Worm (Caenorhabditis elegans) whole organism, L3 larva: ENCODE measurements around the gene R11G1.11.
A peak's percentile ranks its signal among the peaks of the same experiment; 100 is the strongest.

Experiments
- R02D3.7 ChIP-seq: fragments of 150-350 bp; optimal IDR thresholded peaks from 2 replicates; lab custom pipeline; 2014; ENCODE audit warnings: missing biosample characterization, missing genetic modification characterization
- ZK546.5 ChIP-seq: sonication (generic microtip); optimal IDR thresholded peaks from 2 replicates; lab custom pipeline; 2017; ENCODE audit warnings: missing biosample characterization, missing genetic modification characterization
- aly-2 ChIP-seq: fragments of 150-350 bp; optimal IDR thresholded peaks from 2 replicates; lab custom pipeline; 2014; ENCODE audit warnings: missing biosample characterization, missing genetic modification characterization
- ama-1 ChIP-seq: fragments of 150-350 bp; optimal IDR thresholded peaks from 2 replicates; lab custom pipeline; 2018
- ceh-28 ChIP-seq: fragments of 150-350 bp; optimal IDR thresholded peaks from 2 replicates; lab custom pipeline; 2014; ENCODE audit warnings: missing biosample characterization, missing genetic modification reagents, missing genetic modification characterization
- ceh-82 ChIP-seq: fragments of 150-350 bp; optimal IDR thresholded peaks from 2 replicates; lab custom pipeline; 2014; ENCODE audit warnings: missing biosample characterization, missing genetic modification characterization
- egl-27 ChIP-seq: sonication (generic microtip); optimal IDR thresholded peaks from 4 replicates; lab custom pipeline; 2017; ENCODE audit warnings: missing biosample characterization, missing genetic modification reagents, missing genetic modification characterization
- egl-5 ChIP-seq: fragments of 150-350 bp; optimal IDR thresholded peaks from 2 replicates; lab custom pipeline; 2017; ENCODE audit warnings: missing biosample characterization, missing genetic modification reagents, missing genetic modification characterization, inconsistent platforms
- elt-1 ChIP-seq: fragments of 150-350 bp; optimal IDR thresholded peaks from 2 replicates; lab custom pipeline; 2014; ENCODE audit warnings: missing biosample characterization, missing genetic modification characterization
- elt-3 ChIP-seq, 3 experiments: fragments of 150-350 bp in 1 of 3; sonication (generic microtip) in 2 of 3; optimal IDR thresholded peaks; 2 replicates in 2 of 3; 4 replicates in 1 of 3; lab custom pipeline; 2014 to 2017; ENCODE audit warnings: missing biosample characterization in 3 of 3, missing genetic modification characterization in 3 of 3
- eor-1 ChIP-seq, 2 experiments: fragments of 150-350 bp; optimal IDR thresholded peaks; 2 replicates each; lab custom pipeline; 2014 to 2018; ENCODE audit warnings: missing biosample characterization in 2 of 2, missing genetic modification characterization in 2 of 2
- fkh-10 ChIP-seq: sonication (generic microtip); optimal IDR thresholded peaks from 2 replicates; lab custom pipeline; 2017; ENCODE audit warnings: missing biosample characterization, missing genetic modification reagents, missing genetic modification characterization
- fkh-2 ChIP-seq: fragments of 150-350 bp; optimal IDR thresholded peaks from 2 replicates; lab custom pipeline; 2014; ENCODE audit warnings: missing biosample characterization, missing genetic modification reagents, missing genetic modification characterization
- fos-1 ChIP-seq: fragments of 150-350 bp; optimal IDR thresholded peaks from 2 replicates; lab custom pipeline; 2014; ENCODE audit warnings: missing biosample characterization, missing genetic modification characterization
- jun-1 ChIP-seq: fragments of 150-350 bp; optimal IDR thresholded peaks from 2 replicates; lab custom pipeline; 2014; ENCODE audit warnings: missing biosample characterization, missing genetic modification reagents, missing genetic modification characterization
- lsy-12 ChIP-seq: sonication (generic microtip); optimal IDR thresholded peaks from 2 replicates; lab custom pipeline; 2016; ENCODE audit warnings: mild to moderate bottlenecking, missing genetic modification characterization, missing compliant biosample characterization
- mml-1 ChIP-seq: fragments of 150-350 bp; sonication (generic microtip); optimal IDR thresholded peaks from 3 replicates; lab custom pipeline; 2014; ENCODE audit warnings: missing biosample characterization, missing genetic modification characterization
- nfya-1 ChIP-seq: sonication (generic microtip); optimal IDR thresholded peaks from 2 replicates; lab custom pipeline; 2017; ENCODE audit warnings: missing genetic modification characterization, mild to moderate bottlenecking, missing compliant biosample characterization, antibody characterized with exemption, moderate library complexity; ENCODE audit not compliant: insufficient read depth
- nhr-12 ChIP-seq: fragments of 150-350 bp; optimal IDR thresholded peaks from 2 replicates; lab custom pipeline; 2014; ENCODE audit warnings: missing biosample characterization, missing genetic modification characterization
- nhr-25 ChIP-seq: sonication (generic microtip); optimal IDR thresholded peaks from 2 replicates; lab custom pipeline; 2017; ENCODE audit warnings: missing biosample characterization, missing genetic modification characterization
- nhr-43 ChIP-seq: sonication (generic microtip); optimal IDR thresholded peaks from 2 replicates; lab custom pipeline; 2016; ENCODE audit warnings: mild to moderate bottlenecking, missing genetic modification characterization, missing compliant biosample characterization; ENCODE audit not compliant: poor library complexity, severe bottlenecking
- nhr-67 ChIP-seq: fragments of 150-350 bp; optimal IDR thresholded peaks from 2 replicates; lab custom pipeline; 2014; ENCODE audit warnings: missing biosample characterization, missing genetic modification characterization
- nhr-76 ChIP-seq: fragments of 150-350 bp; sonication (generic microtip); optimal IDR thresholded peaks from 5 replicates; lab custom pipeline; 2014; ENCODE audit warnings: missing biosample characterization, missing genetic modification characterization
- pha-4 ChIP-seq: fragments of 150-350 bp; optimal IDR thresholded peaks from 2 replicates; lab custom pipeline; 2014; ENCODE audit warnings: missing biosample characterization, missing genetic modification reagents, missing genetic modification characterization
- pqm-1 ChIP-seq: fragments of 150-350 bp; optimal IDR thresholded peaks from 2 replicates; lab custom pipeline; 2017; ENCODE audit warnings: missing biosample characterization, missing genetic modification characterization, inconsistent platforms
- sea-2 ChIP-seq: fragments of 150-350 bp; sonication (generic microtip); optimal IDR thresholded peaks from 4 replicates; lab custom pipeline; 2014; ENCODE audit warnings: missing biosample characterization, missing genetic modification reagents, missing genetic modification characterization
- snpc-4 ChIP-seq: fragments of 150-350 bp; optimal IDR thresholded peaks from 2 replicates; lab custom pipeline; 2014; ENCODE audit warnings: missing biosample characterization, missing genetic modification characterization
- tbx-2 ChIP-seq: sonication (generic microtip); optimal IDR thresholded peaks from 2 replicates; lab custom pipeline; 2016; ENCODE audit warnings: mild to moderate bottlenecking, missing genetic modification characterization, missing compliant biosample characterization
- unc-62 ChIP-seq: fragments of 150-350 bp; sonication (generic microtip); optimal IDR thresholded peaks from 4 replicates; lab custom pipeline; 2014; ENCODE audit warnings: missing biosample characterization, missing genetic modification reagents, missing genetic modification characterization
- zag-1 ChIP-seq: fragments of 150-350 bp; optimal IDR thresholded peaks from 2 replicates; lab custom pipeline; 2014; ENCODE audit warnings: missing biosample characterization, missing genetic modification characterization
- ztf-11 ChIP-seq: fragments of 150-350 bp; optimal IDR thresholded peaks from 2 replicates; lab custom pipeline; 2014; ENCODE audit warnings: missing biosample characterization, missing genetic modification characterization
- ztf-4 ChIP-seq: fragments of 150-350 bp; optimal IDR thresholded peaks from 2 replicates; lab custom pipeline; 2014; ENCODE audit warnings: missing biosample characterization, missing genetic modification characterization

Gene R11G1.11

ce11 chrX:3678507-3679175, 23.9 kb downstream of the R11G1.11 start, which contains the start of gene tag-52 (continued):
- peak; percentile 50 for TF ChIP-seq elt-1 (tag; lab: Kevin White, UChicago)
- peak; percentile 47 for TF ChIP-seq lsy-12 (tag; lab: Kevin White, UChicago)
- TF ChIP-seq, all 47 proteins: peak for 13

- TF ChIP-seq pqm-1 (tag; lab: Kevin White, UChicago) (peak; percentile 5), ceh-82 (tag; lab: Kevin White, UChicago) (no peak)
These were observed 26.0 kb downstream of the R11G1.11 start, which contains the start of gene tsp-17 for ce11 chrX:3680544-3681214. Gene tsp-17, plus strand, starts transcription at chrX:3681164.

- TF ChIP-seq egl-5 (tag; lab: Kevin White, UChicago) (no peak), ztf-4 (tag; lab: Kevin White, UChicago) (no peak), nhr-25 (no peak), mml-1 (no peak), zag-1 (tag; lab: Kevin White, UChicago) (no peak), elt-3 (tag; optimal IDR thresholded peaks at IDR 0.05; lab: Kevin White, UChicago) (no peak), nhr-12 (no peak), aly-2 (tag; lab: Kevin White, UChicago) (no peak), nfya-1 (tag; lab: Kevin White, UChicago) (no peak), ceh-28 (no peak), fkh-2 (tag; lab: Kevin White, UChicago) (no peak), snpc-4 (no peak), pha-4 (tag; lab: Kevin White, UChicago) (no peak), fkh-10 (GFP tag; lab: Kevin White, UChicago) (no peak), nhr-43 (tag; lab: Kevin White, UChicago) (no peak), ztf-11 (no peak), pqm-1 (tag; lab: Kevin White, UChicago) (no peak), unc-62 (no peak), fos-1 (tag; lab: Kevin White, UChicago) (no peak), ama-1 (lab: Kevin White, UChicago) (no peak)
- TF ChIP-seq, all 47 proteins: peak for 0
These were observed 28.3 kb downstream of the R11G1.11 start for ce11 chrX:3683060-3683459.

DNA sequence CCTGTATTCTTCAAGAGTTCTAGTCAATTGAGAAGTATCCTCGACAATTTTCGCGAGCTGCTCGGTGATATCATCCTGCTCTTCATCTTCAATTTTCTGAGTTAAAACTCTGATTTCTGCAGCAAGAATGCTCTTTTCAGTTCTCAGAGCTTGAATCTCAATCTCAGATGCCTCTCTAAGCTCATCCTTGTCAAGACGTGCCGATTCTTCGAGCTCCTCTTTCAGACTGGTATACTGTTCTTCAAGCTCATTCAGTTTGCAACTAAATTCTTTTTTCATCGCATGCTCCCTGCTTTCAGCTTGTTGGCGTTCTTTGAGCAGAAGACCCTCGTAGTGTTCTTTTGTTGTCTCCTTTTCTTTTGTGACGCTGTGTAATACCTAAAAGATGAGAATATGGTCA, 31.7 kb downstream of the R11G1.11 start:
- TF ChIP-seq nhr-76 (tag; lab: Kevin White, UChicago) (no peak), sea-2 (GFP tag; lab: Kevin White, UChicago) (no peak), mml-1 (no peak), tbx-2 (no peak), aly-2 (tag; lab: Kevin White, UChicago) (no peak), jun-1 (tag; lab: Kevin White, UChicago) (no peak), eor-1 (tag; optimal IDR thresholded peaks at IDR 0.05; lab: Kevin White, UChicago) (no peak), ZK546.5 (tag; lab: Kevin White, UChicago) (no peak), R02D3.7 (tag; lab: Kevin White, UChicago) (no peak), pha-4 (tag; lab: Kevin White, UChicago) (no peak), ceh-28 (no peak), elt-3 (tag; optimal IDR thresholded peaks at IDR 0.05; lab: Kevin White, UChicago) (no peak), snpc-4 (no peak), lsy-12 (tag; lab: Kevin White, UChicago) (no peak), egl-5 (tag; lab: Kevin White, UChicago) (no peak), nhr-67 (no peak), egl-27 (tag; lab: Kevin White, UChicago) (no peak)
- TF ChIP-seq, all 47 proteins: peak for 0

DNA sequence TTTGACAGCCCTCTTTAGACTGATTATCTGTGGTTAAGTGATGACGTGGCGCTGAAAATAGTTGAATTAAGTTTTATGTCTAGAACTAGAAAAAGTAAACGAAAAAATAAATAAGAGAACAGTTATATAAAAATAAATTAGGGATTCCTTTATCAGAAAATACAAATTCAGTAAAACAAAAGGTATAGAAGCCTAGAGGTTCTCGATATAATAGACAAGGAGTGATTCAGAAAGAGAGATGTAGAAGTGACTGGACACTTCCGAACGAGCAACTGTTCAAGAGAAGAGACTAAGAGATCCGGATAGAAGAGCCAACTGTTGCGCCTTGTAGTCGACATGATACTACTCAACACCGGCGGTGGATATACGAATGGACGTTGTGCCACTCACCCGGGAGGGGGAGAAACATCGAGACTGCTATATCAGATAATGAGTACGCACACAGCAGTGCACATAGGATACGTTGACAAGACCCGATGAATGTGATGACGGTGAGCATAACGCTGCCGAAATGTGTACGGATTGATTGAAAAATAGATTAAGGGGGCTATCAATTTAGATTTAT, 34.5 kb downstream of the R11G1.11 start, which contains the start of gene tag-278:
tag-278 (minus strand) TSS at position 51 of the 565 bp plus-strand sequence.
- TF ChIP-seq nfya-1 (tag; lab: Kevin White, UChicago), result peak; percentile 19
- TF ChIP-seq egl-5 (tag; lab: Kevin White, UChicago), result peak; percentile 9
- TF ChIP-seq mml-1, result no peak
- TF ChIP-seq, all 47 proteins: peak for 2
